Fruit fly (Drosophila melanogaster) whole organism, prepupa: ENCODE data around the gene Rlb1.

ENCODE experiments used
- CG10631 ChIP-seq: fragments of 200-800 bp; sonication (Bioruptor generic); optimal IDR thresholded peaks from 2 replicates; lab custom pipeline; 2016; ENCODE audit warnings: missing biosample characterization, missing genetic modification characterization
- CG11294 ChIP-seq: fragments of 200-800 bp; sonication (Bioruptor generic); IDR thresholded peaks from 2 replicates; pipeline ENCODE4 v1.3.6; 2022; ENCODE audit warnings: missing biosample characterization, missing genetic modification characterization
- CG15336 ChIP-seq: fragments of 200-800 bp; sonication (Bioruptor generic); IDR thresholded peaks from 2 replicates; pipeline ENCODE4 v1.3.6; 2022; ENCODE audit warnings: missing biosample characterization, missing genetic modification characterization
- Hr39 ChIP-seq: fragments of 200-800 bp; sonication (Bioruptor generic); optimal IDR thresholded peaks from 2 replicates; lab custom pipeline; 2016; ENCODE audit warnings: missing biosample characterization, missing genetic modification characterization
- Sox14 ChIP-seq: fragments of 200-800 bp; sonication (Bioruptor generic); optimal IDR thresholded peaks from 3 replicates; lab custom pipeline; 2016; ENCODE audit warnings: missing biosample characterization, missing genetic modification characterization
- dsx ChIP-seq: fragments of 200-800 bp; optimal IDR thresholded peaks from 3 replicates; lab custom pipeline; 2019; ENCODE audit warnings: missing biosample characterization, mild to moderate bottlenecking, missing genetic modification characterization, moderate library complexity; ENCODE audit not compliant: poor library complexity, severe bottlenecking
- eg ChIP-seq: fragments of 200-800 bp; sonication (Bioruptor generic); IDR thresholded peaks from 3 replicates; pipeline ENCODE4 v1.3.6; 2022; ENCODE audit warnings: missing biosample characterization, missing genetic modification characterization
- fkh ChIP-seq: fragments of 200-800 bp; sonication (Bioruptor generic); optimal IDR thresholded peaks from 3 replicates; lab custom pipeline; 2017; ENCODE audit warnings: missing biosample characterization, mild to moderate bottlenecking, missing genetic modification characterization, moderate library complexity
- vri ChIP-seq: fragments of 200-800 bp; sonication (Bioruptor generic); optimal IDR thresholded peaks from 3 replicates; lab custom pipeline; 2016; ENCODE audit warnings: missing biosample characterization, mild to moderate bottlenecking, missing genetic modification characterization

dm6 chr3R:9550265-9551012 is 37.3 kb downstream of the Rlb1 start:
- TF ChIP-seq Hr39 (no peak), eg (GFP tag; lab: Robert Waterston, UW) (no peak), Sox14 (GFP tag; lab: Kevin White, UChicago) (peak; percentile 45), CG11294 (GFP tag; lab: Robert Waterston, UW) (no peak), CG10631 (no peak), vri (GFP tag; lab: Kevin White, UChicago) (peak; percentile 70), fkh (GFP tag; lab: Kevin White, UChicago) (peak; percentile 29), dsx (GFP tag; lab: Kevin White, UChicago) (peak; percentile 79), CG15336 (GFP tag; lab: Robert Waterston, UW) (no peak)
